Worm (Caenorhabditis elegans): ENCODE results near the gene K11G9.5.

The K11G9.5 gene

ce11 chrV:6726279-6726678 is 38.0 kb upstream of the K11G9.5 start:
- TF ChIP-seq F23B12.7 (tag; optimal IDR thresholded peaks at IDR 0.05; ENCODE audit: insufficient read depth) (no peak), tbp1 (GFP tag; optimal IDR thresholded peaks at IDR 0.05) (no peak), ets-4 (GFP tag; optimal IDR thresholded peaks at IDR 0.05) (no peak), mcd-1 (GFP tag; IDR thresholded peaks at IDR 0.05) (no peak), ztf-22 (GFP tag; optimal IDR thresholded peaks at IDR 0.05) (no peak), dpl-1 (GFP tag; optimal IDR thresholded peaks at IDR 0.05) (no peak), hmg-20 (GFP tag; IDR thresholded peaks at IDR 0.05) (no peak), ceh-27 (GFP tag; optimal IDR thresholded peaks at IDR 0.05) (no peak)

DNA sequence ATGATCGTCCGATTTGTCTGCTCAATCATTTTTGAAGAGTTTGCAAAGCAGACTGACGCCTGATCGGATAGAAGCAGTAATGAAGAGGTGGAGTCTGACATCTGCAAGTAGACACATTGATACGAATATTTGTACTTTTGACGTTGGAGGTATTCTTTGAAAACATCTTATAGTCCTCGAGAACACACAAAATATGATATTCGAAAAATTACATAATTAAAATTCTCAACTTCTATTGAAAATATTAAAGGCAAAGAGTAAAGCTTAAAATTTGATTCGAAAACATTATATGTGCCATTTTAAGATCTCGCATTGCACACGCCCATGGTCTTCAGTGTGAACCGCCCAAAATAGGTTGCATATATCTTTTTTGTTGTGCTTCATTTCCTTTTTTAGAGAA is 34.1 kb upstream of the K11G9.5 start, which contains the start of gene ZC487.2:
ZC487.2 (minus strand) TSS at position 101 of the 400 bp plus-strand sequence.
- TF ChIP-seq ztf-25 (GFP tag; IDR thresholded peaks at IDR 0.05): no peak
- no peak for TF ChIP-seq B0261.1 (tag; optimal IDR thresholded peaks at IDR 0.05)
- TF ChIP-seq F37B4.10 (GFP tag; IDR thresholded peaks at IDR 0.05): no peak
- TF ChIP-seq hmg-1.2 (GFP tag; IDR thresholded peaks at IDR 0.05): no peak
- no peak for TF ChIP-seq Y56A3A.18 (GFP tag; IDR thresholded peaks at IDR 0.05)
- no peak for TF ChIP-seq ztf-6 (GFP tag; IDR thresholded peaks at IDR 0.05)
- TF ChIP-seq tbx-9 (tag; optimal IDR thresholded peaks at IDR 0.05; ENCODE audit: borderline replicate concordance): no peak
- no peak for TF ChIP-seq nhr-27 (tag; optimal IDR thresholded peaks at IDR 0.05)
- TF ChIP-seq cebp-1 (GFP tag; IDR thresholded peaks at IDR 0.05): no peak
- TF ChIP-seq cebp-1 (tag; optimal IDR thresholded peaks at IDR 0.05): no peak
- TF ChIP-seq attf-5 (GFP tag; optimal IDR thresholded peaks at IDR 0.05): no peak
- TF ChIP-seq atf-7 (tag; optimal IDR thresholded peaks at IDR 0.05): no peak
- TF ChIP-seq F33H1.4 (GFP tag; IDR thresholded peaks at IDR 0.05): no peak
- no peak for TF ChIP-seq lsl-1 (GFP tag; optimal IDR thresholded peaks at IDR 0.05)
- TF ChIP-seq ets-4 (GFP tag; optimal IDR thresholded peaks at IDR 0.05): no peak
- TF ChIP-seq egl-44 (GFP tag; IDR thresholded peaks at IDR 0.05): no peak
- TF ChIP-seq bed-2 (GFP tag; IDR thresholded peaks at IDR 0.05): no peak
- no peak for TF ChIP-seq nhr-120 (GFP tag; IDR thresholded peaks at IDR 0.05)

ce11 chrV:6718232-6718631 is 29.9 kb upstream of the K11G9.5 start, which contains the start of gene srg-30:
srg-30 (minus strand) TSS chrV:6718332.
- TF ChIP-seq ceh-79 (tag; optimal IDR thresholded peaks at IDR 0.05): no peak
- no peak for TF ChIP-seq hrde-1 (tag; optimal IDR thresholded peaks at IDR 0.05; ENCODE audit: borderline replicate concordance)
- TF ChIP-seq nfya-1 (tag; optimal IDR thresholded peaks at IDR 0.05; ENCODE audit: borderline replicate concordance, insufficient read depth): no peak
- TF ChIP-seq ztf-28 (GFP tag; IDR thresholded peaks at IDR 0.05): no peak
- TF ChIP-seq K11D2.4 (GFP tag; IDR thresholded peaks at IDR 0.05): no peak
- TF ChIP-seq attf-6 (GFP tag; IDR thresholded peaks at IDR 0.05): no peak
- TF ChIP-seq ccch-3 (GFP tag; optimal IDR thresholded peaks at IDR 0.05): no peak
- no peak for TF ChIP-seq akir-1 (GFP tag; optimal IDR thresholded peaks at IDR 0.05)
- no peak for TF ChIP-seq cebp-1 (GFP tag; IDR thresholded peaks at IDR 0.05)
- no peak for TF ChIP-seq cebp-1 (tag; optimal IDR thresholded peaks at IDR 0.05)
- TF ChIP-seq snpc-3.4 (tag; optimal IDR thresholded peaks at IDR 0.05): no peak
- TF ChIP-seq gei-17 (GFP tag; optimal IDR thresholded peaks at IDR 0.05): no peak

DNA sequence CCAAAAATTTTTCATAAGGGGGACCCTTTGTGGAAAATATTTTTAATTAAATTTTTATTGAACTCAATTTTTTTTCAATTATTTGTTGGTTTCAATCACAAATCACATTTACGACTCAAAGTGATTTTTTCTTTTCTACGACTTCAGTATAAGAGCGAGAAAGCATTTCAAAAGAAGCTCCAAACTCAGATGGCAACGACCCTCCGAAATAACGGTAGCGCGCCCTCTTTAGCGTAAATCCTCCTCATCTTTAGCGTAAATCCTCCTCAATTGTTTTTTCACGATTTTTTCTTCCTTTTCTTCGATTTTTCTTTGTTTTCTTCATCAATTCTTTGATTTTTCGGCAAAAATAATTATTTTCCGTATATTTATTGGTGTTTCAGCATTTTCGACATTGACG is 26.6 kb upstream of the K11G9.5 start:
- TF ChIP-seq attf-3 (GFP tag; conservative IDR thresholded peaks at IDR 0.05): peak; percentile 88
